Worm (Caenorhabditis elegans) whole organism, L4 larva: ENCODE measurements around the gene cec-7.

Source experiments
- F26F4.8 ChIP-seq: fragments of 200-800 bp; sonication (Bioruptor generic); conservative IDR thresholded peaks from 2 replicates; pipeline ENCODE4 v1.3.6; 2022; ENCODE audit warnings: missing genetic modification characterization, missing compliant biosample characterization
- F37D6.2 ChIP-seq: sonication (generic microtip); optimal IDR thresholded peaks from 2 replicates; lab custom pipeline; 2016; ENCODE audit warnings: mild to moderate bottlenecking, missing genetic modification characterization, missing compliant biosample characterization
- F44E2.7 ChIP-seq: fragments of 200-800 bp; sonication (Bioruptor generic); IDR thresholded peaks from 2 replicates; pipeline ENCODE4 v2.1.2; 2022; ENCODE audit warnings: missing genetic modification characterization, missing compliant biosample characterization
- R02D3.7 ChIP-seq: fragments of 150-350 bp; sonication (generic microtip); optimal IDR thresholded peaks from 3 replicates; lab custom pipeline; 2014; ENCODE audit warnings: missing biosample characterization, missing genetic modification characterization
- T20F7.1 ChIP-seq: fragments of 200-800 bp; sonication (Bioruptor generic); optimal IDR thresholded peaks from 2 replicates; lab custom pipeline; 2018; ENCODE audit warnings: mild to moderate bottlenecking, missing genetic modification characterization, missing compliant biosample characterization
- T26A8.4 ChIP-seq: fragments of 200-800 bp; sonication (Bioruptor generic); IDR thresholded peaks from 2 replicates; pipeline ENCODE4 v1.3.6; 2022; ENCODE audit warnings: missing genetic modification characterization, missing compliant biosample characterization
- Y105C5A.15 ChIP-seq: fragments of 200-800 bp; sonication (Bioruptor generic); IDR thresholded peaks from 2 replicates; pipeline ENCODE4 v1.3.6; 2022; ENCODE audit warnings: missing genetic modification characterization, missing compliant biosample characterization
- aha-1 ChIP-seq: fragments of 150-350 bp; peaks from one replicate; lab custom pipeline; 2014; ENCODE audit warnings: missing biosample characterization, missing genetic modification characterization
- aly-2 ChIP-seq: sonication (generic microtip); optimal IDR thresholded peaks from 2 replicates; lab custom pipeline; 2018; ENCODE audit warnings: missing biosample characterization, missing genetic modification characterization
- ceh-20 ChIP-seq: fragments of 200-800 bp; sonication (Bioruptor generic); IDR thresholded peaks from 2 replicates; pipeline ENCODE4 v1.3.6; 2022; ENCODE audit warnings: missing genetic modification reagents, missing genetic modification characterization, missing compliant biosample characterization
- ceh-28 ChIP-seq: fragments of 150-350 bp; optimal IDR thresholded peaks from 2 replicates; lab custom pipeline; 2014; ENCODE audit warnings: missing biosample characterization, missing genetic modification reagents, missing genetic modification characterization
- ceh-44 ChIP-seq: fragments of 200-800 bp; sonication (Bioruptor generic); IDR thresholded peaks from 2 replicates; pipeline ENCODE4 v1.3.6; 2022; ENCODE audit warnings: missing genetic modification reagents, missing genetic modification characterization, missing compliant biosample characterization
- ceh-62 ChIP-seq: sonication (generic microtip); optimal IDR thresholded peaks from 2 replicates; lab custom pipeline; 2017; ENCODE audit warnings: missing biosample characterization, missing genetic modification characterization
- cey-2 ChIP-seq: sonication (generic microtip); optimal IDR thresholded peaks from 3 replicates; lab custom pipeline; 2017; ENCODE audit warnings: missing genetic modification characterization, mild to moderate bottlenecking, missing compliant biosample characterization, antibody characterized with exemption, borderline replicate concordance; ENCODE audit not compliant: insufficient read depth
- ctbp-1 ChIP-seq: fragments of 200-800 bp; sonication (Bioruptor generic); IDR thresholded peaks from 2 replicates; pipeline ENCODE4 v1.3.6; 2022; ENCODE audit warnings: missing genetic modification reagents, missing genetic modification characterization, missing compliant biosample characterization
- daf-12 ChIP-seq: fragments of 150-350 bp; optimal IDR thresholded peaks from 2 replicates; lab custom pipeline; 2014; ENCODE audit warnings: missing biosample characterization, missing genetic modification reagents, missing genetic modification characterization
- dmd-8 ChIP-seq: fragments of 200-800 bp; sonication (Bioruptor generic); IDR thresholded peaks from 2 replicates; pipeline ENCODE4 v1.3.6; 2022; ENCODE audit warnings: missing genetic modification characterization, missing compliant biosample characterization
- duxl-1 ChIP-seq: sonication (generic microtip); optimal IDR thresholded peaks from 2 replicates; lab custom pipeline; 2016; ENCODE audit warnings: mild to moderate bottlenecking, missing genetic modification characterization, moderate library complexity, missing compliant biosample characterization; ENCODE audit not compliant: poor library complexity
- egl-43 ChIP-seq: fragments of 200-800 bp; sonication (Bioruptor generic); IDR thresholded peaks from 2 replicates; pipeline ENCODE4 v1.3.6; 2022; ENCODE audit warnings: missing genetic modification reagents, missing genetic modification characterization, missing compliant biosample characterization
- fos-1 ChIP-seq: fragments of 150-350 bp; optimal IDR thresholded peaks from 2 replicates; lab custom pipeline; 2014; ENCODE audit warnings: missing biosample characterization, missing genetic modification characterization
- hlh-30 ChIP-seq: sonication (generic microtip); optimal IDR thresholded peaks from 2 replicates; lab custom pipeline; 2017; ENCODE audit warnings: antibody characterized with exemption, mild to moderate bottlenecking, missing genetic modification characterization, missing compliant biosample characterization; ENCODE audit not compliant: insufficient read depth
- jun-1 ChIP-seq: fragments of 150-350 bp; optimal IDR thresholded peaks from 2 replicates; lab custom pipeline; 2014; ENCODE audit warnings: missing biosample characterization, missing genetic modification reagents, missing genetic modification characterization
- lin-15B ChIP-seq: fragments of 150-350 bp; sonication (generic microtip); optimal IDR thresholded peaks from 3 replicates; lab custom pipeline; 2014; ENCODE audit warnings: missing biosample characterization, missing genetic modification characterization
- lin-39 ChIP-seq: fragments of 150-350 bp; optimal IDR thresholded peaks from 2 replicates; lab custom pipeline; 2014; ENCODE audit warnings: missing biosample characterization, missing genetic modification reagents, missing genetic modification characterization
- lir-3 ChIP-seq: sonication (generic microtip); optimal IDR thresholded peaks from 2 replicates; lab custom pipeline; 2016; ENCODE audit warnings: mild to moderate bottlenecking, missing genetic modification characterization, missing compliant biosample characterization
- lsy-2 ChIP-seq, 2 experiments: fragments of 150-350 bp in 1 of 2; sonication (generic microtip) in 1 of 2; optimal IDR thresholded peaks; 2 replicates each; lab custom pipeline; 2014 to 2017; ENCODE audit warnings: missing biosample characterization in 2 of 2, missing genetic modification characterization in 2 of 2
- madf-5 ChIP-seq, 2 experiments: fragments of 200-800 bp; sonication (Bioruptor generic); IDR thresholded peaks; 2 replicates each; pipeline ENCODE4 v1.3.6; 2022; ENCODE audit warnings: missing compliant biosample characterization in 2 of 2, missing genetic modification characterization in 2 of 2
- madf-9 ChIP-seq: fragments of 200-800 bp; sonication (Bioruptor generic); conservative IDR thresholded peaks from 2 replicates; pipeline ENCODE4 v1.3.6; 2022; ENCODE audit warnings: missing genetic modification reagents, missing genetic modification characterization, missing compliant biosample characterization
- mdl-1 ChIP-seq, 2 experiments: fragments of 150-350 bp in 1 of 2; sonication (generic microtip) in 1 of 2; optimal IDR thresholded peaks; 2 replicates each; lab custom pipeline; 2014 to 2017; ENCODE audit warnings: missing biosample characterization in 2 of 2, missing genetic modification characterization in 2 of 2
- mdt-29 ChIP-seq: fragments of 200-800 bp; sonication (Bioruptor generic); IDR thresholded peaks from 2 replicates; pipeline ENCODE4 v1.3.6; 2022; ENCODE audit warnings: missing genetic modification reagents, missing genetic modification characterization, missing compliant biosample characterization
- mep-1 ChIP-seq: fragments of 150-350 bp; sonication (generic microtip); optimal IDR thresholded peaks from 3 replicates; lab custom pipeline; 2014; ENCODE audit warnings: missing biosample characterization, missing genetic modification characterization
- nhr-102 ChIP-seq: sonication (generic microtip); optimal IDR thresholded peaks from 2 replicates; lab custom pipeline; 2016; ENCODE audit warnings: mild to moderate bottlenecking, missing genetic modification characterization, moderate library complexity, missing compliant biosample characterization
- nhr-11 ChIP-seq: fragments of 150-350 bp; optimal IDR thresholded peaks from 2 replicates; lab custom pipeline; 2014; ENCODE audit warnings: missing biosample characterization, missing genetic modification characterization
- nhr-237 ChIP-seq: sonication (generic microtip); optimal IDR thresholded peaks from 2 replicates; lab custom pipeline; 2017; ENCODE audit warnings: missing biosample characterization, missing genetic modification characterization
- nhr-25 ChIP-seq: sonication (generic microtip); optimal IDR thresholded peaks from 2 replicates; lab custom pipeline; 2017; ENCODE audit warnings: missing genetic modification characterization, mild to moderate bottlenecking, missing compliant biosample characterization, antibody characterized with exemption, moderate library complexity, borderline replicate concordance; ENCODE audit not compliant: insufficient read depth
- nhr-42 ChIP-seq: fragments of 200-800 bp; sonication (Bioruptor generic); IDR thresholded peaks from 2 replicates; pipeline ENCODE4 v1.3.6; 2022; ENCODE audit warnings: missing genetic modification characterization, missing compliant biosample characterization
- nhr-48 ChIP-seq: sonication (generic microtip); optimal IDR thresholded peaks from 2 replicates; lab custom pipeline; 2016; ENCODE audit warnings: mild to moderate bottlenecking, missing genetic modification characterization, missing compliant biosample characterization
- nhr-76 ChIP-seq: fragments of 150-350 bp; optimal IDR thresholded peaks from 2 replicates; lab custom pipeline; 2014; ENCODE audit warnings: missing biosample characterization, missing genetic modification characterization
- rbr-2 ChIP-seq: sonication (generic microtip); optimal IDR thresholded peaks from 2 replicates; lab custom pipeline; 2016; ENCODE audit warnings: missing genotype, missing genetic modification characterization, missing compliant biosample characterization
- saeg-2 ChIP-seq: fragments of 200-800 bp; sonication (Bioruptor generic); IDR thresholded peaks from 2 replicates; pipeline ENCODE4 v1.3.6; 2022; ENCODE audit warnings: missing genetic modification reagents, missing genetic modification characterization, missing compliant biosample characterization
- sdz-12 ChIP-seq: fragments of 200-800 bp; sonication (Bioruptor generic); optimal IDR thresholded peaks from 2 replicates; lab custom pipeline; 2018; ENCODE audit warnings: mild to moderate bottlenecking, missing genetic modification characterization, missing compliant biosample characterization
- skn-1 ChIP-seq: fragments of 150-350 bp; optimal IDR thresholded peaks from 2 replicates; lab custom pipeline; 2014; ENCODE audit warnings: missing biosample characterization, missing genetic modification characterization
- snpc-4 ChIP-seq: fragments of 150-350 bp; optimal IDR thresholded peaks from 2 replicates; lab custom pipeline; 2014; ENCODE audit warnings: missing biosample characterization, missing genetic modification characterization
- spr-1 ChIP-seq: sonication (generic microtip); optimal IDR thresholded peaks from 2 replicates; lab custom pipeline; 2016; ENCODE audit warnings: mild to moderate bottlenecking, missing genetic modification characterization, missing compliant biosample characterization
- spr-3 ChIP-seq: fragments of 200-800 bp; sonication (Bioruptor generic); optimal IDR thresholded peaks from 2 replicates; lab custom pipeline; 2018; ENCODE audit warnings: mild to moderate bottlenecking, missing genetic modification characterization, missing compliant biosample characterization
- tra-1 ChIP-seq: fragments of 200-800 bp; sonication (Bioruptor generic); IDR thresholded peaks from 2 replicates; pipeline ENCODE4 v1.3.6; 2022; ENCODE audit warnings: missing genetic modification reagents, missing genetic modification characterization, missing compliant biosample characterization
- unc-130 ChIP-seq: sonication (generic microtip); optimal IDR thresholded peaks from 2 replicates; lab custom pipeline; 2016; ENCODE audit warnings: missing genetic modification reagents, missing genetic modification characterization, missing compliant biosample characterization
- unc-39 ChIP-seq: sonication (generic microtip); optimal IDR thresholded peaks from 2 replicates; lab custom pipeline; 2017; ENCODE audit warnings: missing biosample characterization, missing genetic modification characterization
- zfp-2 ChIP-seq: sonication (generic microtip); optimal IDR thresholded peaks from 2 replicates; lab custom pipeline; 2016; ENCODE audit warnings: mild to moderate bottlenecking, missing genetic modification characterization, missing compliant biosample characterization
- zfp-3 ChIP-seq: fragments of 200-800 bp; sonication (Bioruptor generic); conservative IDR thresholded peaks from 2 replicates; pipeline ENCODE4 v1.3.6; 2022; ENCODE audit warnings: missing genetic modification reagents, missing genetic modification characterization, missing compliant biosample characterization
- zip-11 ChIP-seq: fragments of 200-800 bp; sonication (Bioruptor generic); IDR thresholded peaks from 2 replicates; pipeline ENCODE4 v1.3.6; 2022; ENCODE audit warnings: missing genetic modification characterization, missing compliant biosample characterization
- ztf-11 ChIP-seq: fragments of 150-350 bp; optimal IDR thresholded peaks from 2 replicates; lab custom pipeline; 2014; ENCODE audit warnings: missing biosample characterization, missing genetic modification characterization

The cec-7 gene

ce11 chrIII:12848981-12849589 lies 28.3 kb downstream of the cec-7 start:
- peak; percentile 21 to 63 for TF ChIP-seq mdl-1 (tag; optimal IDR thresholded peaks at IDR 0.05; lab: Kevin White, UChicago)
- no peak for TF ChIP-seq T20F7.1 (GFP tag; lab: Kevin White, UChicago)
- no peak for TF ChIP-seq saeg-2 (GFP tag; lab: Robert Waterston, UW)
- no peak for TF ChIP-seq duxl-1 (tag; lab: Kevin White, UChicago)
- no peak for TF ChIP-seq rbr-2 (tag; lab: Kevin White, UChicago)
- no peak for TF ChIP-seq fos-1 (tag; lab: Kevin White, UChicago)
- no peak for TF ChIP-seq aly-2 (tag; lab: Kevin White, UChicago)
- TF ChIP-seq spr-1 (tag; lab: Kevin White, UChicago) = no peak
- no peak for TF ChIP-seq ztf-11 (tag; lab: Kevin White, UChicago)
- no peak for TF ChIP-seq mep-1 (tag; lab: Kevin White, UChicago)
- no peak for TF ChIP-seq madf-9 (GFP tag; lab: Robert Waterston, UW)
- peak; percentile 39 for TF ChIP-seq nhr-48 (tag; lab: Kevin White, UChicago)
- TF ChIP-seq ceh-20 (GFP tag; lab: Robert Waterston, UW) = no peak
- no peak for TF ChIP-seq zip-11 (GFP tag; lab: Robert Waterston, UW)
- TF ChIP-seq spr-3 (GFP tag; lab: Kevin White, UChicago) = no peak
- TF ChIP-seq daf-12 (tag; lab: Kevin White, UChicago) = no peak
- no peak for TF ChIP-seq nhr-102 (tag; lab: Kevin White, UChicago)
- no peak for TF ChIP-seq unc-39 (tag; lab: Kevin White, UChicago)
- no peak for TF ChIP-seq lir-3
- TF ChIP-seq jun-1 = no peak
- TF ChIP-seq skn-1 = no peak
- peak; percentile 17 for TF ChIP-seq snpc-4 (tag; lab: Kevin White, UChicago)
- TF ChIP-seq aha-1 (tag; lab: Kevin White, UChicago) = peak; percentile 66
- TF ChIP-seq sdz-12 (GFP tag; lab: Kevin White, UChicago) = no peak
- no peak for TF ChIP-seq zfp-3 (GFP tag; lab: Robert Waterston, UW)
- TF ChIP-seq ceh-28 = no peak
- no peak for TF ChIP-seq dmd-8 (GFP tag; lab: Robert Waterston, UW)
- TF ChIP-seq ceh-62 (tag; lab: Kevin White, UChicago) = no peak
- TF ChIP-seq egl-43 (GFP tag; lab: Robert Waterston, UW) = no peak
- TF ChIP-seq F26F4.8 (GFP tag; lab: Robert Waterston, UW) = no peak
- no peak for TF ChIP-seq nhr-11 (tag; lab: Kevin White, UChicago)
- TF ChIP-seq mdt-29 (GFP tag; lab: Robert Waterston, UW) = no peak
- no peak for TF ChIP-seq lin-15B (tag; lab: Kevin White, UChicago)
- peak; percentile 60 for TF ChIP-seq hlh-30
- TF ChIP-seq F44E2.7 = no peak
- peak; percentile 39 for TF ChIP-seq cey-2 (tag; lab: Kevin White, UChicago)
- no peak for TF ChIP-seq F37D6.2
- peak in 1 of 2 experiments; percentile 45 for TF ChIP-seq lsy-2 (tag; optimal IDR thresholded peaks at IDR 0.05; lab: Kevin White, UChicago)
- TF ChIP-seq lin-39 (tag; lab: Kevin White, UChicago) = no peak
- no peak for TF ChIP-seq nhr-76
- TF ChIP-seq ceh-44 (GFP tag; lab: Robert Waterston, UW) = no peak
- no peak for TF ChIP-seq Y105C5A.15 (GFP tag; lab: Robert Waterston, UW)
- peak; percentile 19 for TF ChIP-seq nhr-25
- TF ChIP-seq T26A8.4 (GFP tag; lab: Robert Waterston, UW) = no peak
- no peak for TF ChIP-seq madf-5 (GFP tag; IDR thresholded peaks at IDR 0.05; lab: Robert Waterston, UW)
- no peak for TF ChIP-seq nhr-237 (tag; lab: Kevin White, UChicago)
- no peak for TF ChIP-seq unc-130 (GFP tag; lab: Kevin White, UChicago)
- TF ChIP-seq R02D3.7 = no peak
- no peak for TF ChIP-seq zfp-2 (tag; lab: Kevin White, UChicago)
- TF ChIP-seq nhr-42 (GFP tag; lab: Robert Waterston, UW) = no peak
- TF ChIP-seq tra-1 = 0 out of 2 replicates have a peak, but pooled peaks have one; percentile 12
- TF ChIP-seq ctbp-1 (GFP tag; lab: Robert Waterston, UW) = no peak
